Fruit fly (Drosophila melanogaster) whole organism, embryonic: Measurements from ENCODE around the gene Hr96.

ENCODE experiments used
- Aef1 ChIP-seq: fragments of 200-800 bp; sonication (Bioruptor generic); IDR thresholded peaks from 3 replicates; pipeline ENCODE4 v1.3.6; 2022; ENCODE audit warnings: missing biosample characterization, missing genetic modification characterization
- CG10462 ChIP-seq: fragments of 200-800 bp; sonication (Bioruptor generic); optimal IDR thresholded peaks from 2 replicates; lab custom pipeline; 2016; ENCODE audit warnings: missing biosample characterization, missing genetic modification characterization
- CG11093 ChIP-seq: fragments of 200-800 bp; sonication (Bioruptor generic); IDR thresholded peaks from 3 replicates; pipeline ENCODE4 v1.3.6; 2022; ENCODE audit warnings: missing biosample characterization, missing genetic modification characterization
- CG1233 ChIP-seq: fragments of 200-800 bp; sonication (Bioruptor generic); optimal IDR thresholded peaks from 4 replicates; lab custom pipeline; 2018; ENCODE audit warnings: missing biosample characterization, mild to moderate bottlenecking, missing genetic modification characterization
- CG13123 ChIP-seq: fragments of 200-800 bp; sonication (Bioruptor generic); optimal IDR thresholded peaks from 2 replicates; lab custom pipeline; 2016; ENCODE audit warnings: missing biosample characterization, missing genetic modification characterization
- CG13775 ChIP-seq: fragments of 200-800 bp; sonication (Bioruptor generic); optimal IDR thresholded peaks from 3 replicates; lab custom pipeline; 2017; ENCODE audit warnings: missing biosample characterization, mild to moderate bottlenecking, missing genetic modification characterization
- CG15601 ChIP-seq: fragments of 200-800 bp; sonication (Bioruptor generic); optimal IDR thresholded peaks from 3 replicates; lab custom pipeline; 2019; ENCODE audit warnings: missing biosample characterization, mild to moderate bottlenecking, missing genetic modification characterization, moderate library complexity
- CG2678 ChIP-seq: fragments of 200-800 bp; sonication (Bioruptor generic); optimal IDR thresholded peaks from 3 replicates; lab custom pipeline; 2019; ENCODE audit warnings: missing biosample characterization, mild to moderate bottlenecking, missing genetic modification characterization, moderate library complexity
- CG2712 ChIP-seq: fragments of 200-800 bp; optimal IDR thresholded peaks from 3 replicates; lab custom pipeline; 2019; ENCODE audit warnings: missing biosample characterization, mild to moderate bottlenecking, missing genetic modification characterization, moderate library complexity
- CG3407 ChIP-seq: fragments of 200-800 bp; sonication (Bioruptor generic); optimal IDR thresholded peaks from 2 replicates; lab custom pipeline; 2018; ENCODE audit warnings: missing biosample characterization, mild to moderate bottlenecking, missing genetic modification characterization
- CG34376 ChIP-seq: fragments of 200-800 bp; sonication (Bioruptor generic); optimal IDR thresholded peaks from 2 replicates; lab custom pipeline; 2018; ENCODE audit warnings: missing biosample characterization, mild to moderate bottlenecking, missing genetic modification characterization
- CG3847 ChIP-seq: fragments of 200-800 bp; sonication (Bioruptor generic); IDR thresholded peaks from 2 replicates; pipeline ENCODE4 v1.3.6; 2022; ENCODE audit warnings: missing biosample characterization, missing genetic modification characterization
- CG7556 ChIP-seq: fragments of 200-800 bp; sonication (Bioruptor generic); optimal IDR thresholded peaks from 2 replicates; lab custom pipeline; 2017; ENCODE audit warnings: missing biosample characterization, mild to moderate bottlenecking, missing genetic modification characterization
- Chrac-16 ChIP-seq: fragments of 200-800 bp; sonication (Bioruptor generic); optimal IDR thresholded peaks from 3 replicates; lab custom pipeline; 2016; ENCODE audit warnings: missing biosample characterization, missing genetic modification characterization
- D19B ChIP-seq: fragments of 200-800 bp; sonication (Bioruptor generic); optimal IDR thresholded peaks from 2 replicates; lab custom pipeline; 2017; ENCODE audit warnings: missing biosample characterization, mild to moderate bottlenecking, missing genetic modification characterization
- Drgx ChIP-seq: fragments of 200-800 bp; sonication (Bioruptor generic); IDR thresholded peaks from 2 replicates; pipeline ENCODE4 v1.3.6; 2022; ENCODE audit warnings: missing biosample characterization, missing genetic modification characterization
- E2f2 ChIP-seq: fragments of 200-800 bp; sonication (Bioruptor generic); IDR thresholded peaks from 2 replicates; pipeline ENCODE4 v1.3.6; 2022; ENCODE audit warnings: missing biosample characterization, missing genetic modification characterization
- Eip74EF ChIP-seq, 2 experiments: fragments of 200-800 bp in 1 of 2; fragments of >200 bp in 1 of 2; sonication (Bioruptor generic) in 1 of 2; optimal IDR thresholded peaks; 2 replicates each; lab custom pipeline; 2017 to 2019; ENCODE audit warnings: missing biosample characterization in 2 of 2, missing genetic modification characterization in 2 of 2, mild to moderate bottlenecking in 1 of 2, moderate library complexity in 1 of 2
- Ets65A ChIP-seq: fragments of 200-800 bp; sonication (Bioruptor generic); peaks from one replicate; lab custom pipeline; 2016; ENCODE audit warnings: missing biosample characterization, missing genetic modification characterization
- HHEX ChIP-seq: fragments of 200-800 bp; sonication (Bioruptor generic); optimal IDR thresholded peaks from 3 replicates; lab custom pipeline; 2017; ENCODE audit warnings: missing biosample characterization, mild to moderate bottlenecking, missing genetic modification characterization, missing genetic modification reagents
- Hsf ChIP-seq: fragments of 200-800 bp; sonication (Bioruptor generic); optimal IDR thresholded peaks from 3 replicates; lab custom pipeline; 2016; ENCODE audit warnings: missing biosample characterization, missing genetic modification characterization
- Lhr ChIP-seq: fragments of 200-800 bp; sonication (Bioruptor generic); optimal IDR thresholded peaks from 3 replicates; lab custom pipeline; 2017; ENCODE audit warnings: mild to moderate bottlenecking, missing biosample characterization, missing genetic modification reagents, missing genetic modification characterization
- Lim3 ChIP-seq: fragments of 200-800 bp; sonication (Bioruptor generic); IDR thresholded peaks from 2 replicates; pipeline ENCODE4 v1.3.6; 2022; ENCODE audit warnings: missing biosample characterization, missing genetic modification characterization
- NC2α ChIP-seq: fragments of 200-800 bp; sonication (Bioruptor generic); optimal IDR thresholded peaks from 2 replicates; lab custom pipeline; 2016; ENCODE audit warnings: missing biosample characterization, missing genetic modification characterization
- NC2β ChIP-seq: fragments of 200-800 bp; sonication (Bioruptor generic); optimal IDR thresholded peaks from 2 replicates; lab custom pipeline; 2016; ENCODE audit warnings: missing biosample characterization, missing genetic modification characterization
- Oli ChIP-seq: fragments of 200-800 bp; sonication (Bioruptor generic); optimal IDR thresholded peaks from 2 replicates; lab custom pipeline; 2018; ENCODE audit warnings: missing biosample characterization, mild to moderate bottlenecking, missing genetic modification characterization, moderate library complexity
- Six4 ChIP-seq: fragments of 200-800 bp; sonication (Bioruptor generic); optimal IDR thresholded peaks from 2 replicates; lab custom pipeline; 2016; ENCODE audit warnings: missing biosample characterization, missing genetic modification characterization
- cato ChIP-seq: fragments of 200-800 bp; sonication (Bioruptor generic); optimal IDR thresholded peaks from 2 replicates; lab custom pipeline; 2016; ENCODE audit warnings: missing biosample characterization, missing genetic modification characterization, borderline replicate concordance
- chif ChIP-seq, 2 experiments: fragments of 200-800 bp; sonication (Bioruptor generic); optimal IDR thresholded peaks; 3 replicates each; lab custom pipeline; 2016; ENCODE audit warnings: missing biosample characterization in 2 of 2, missing genetic modification characterization in 2 of 2
- emc ChIP-seq: fragments of 200-800 bp; sonication (Bioruptor generic); optimal IDR thresholded peaks from 2 replicates; lab custom pipeline; 2016; ENCODE audit warnings: missing biosample characterization, missing genetic modification characterization
- gro ChIP-seq: fragments of 200-800 bp; sonication (Bioruptor generic); optimal IDR thresholded peaks from 2 replicates; lab custom pipeline; 2016; ENCODE audit warnings: missing biosample characterization, missing genetic modification characterization
- gsb ChIP-seq: fragments of 200-800 bp; sonication (Bioruptor generic); IDR thresholded peaks from 2 replicates; pipeline ENCODE4 v1.3.6; 2022; ENCODE audit warnings: missing biosample characterization, missing genetic modification characterization
- gsb-n ChIP-seq: fragments of 200-800 bp; sonication (Bioruptor generic); optimal IDR thresholded peaks from 3 replicates; lab custom pipeline; 2018; ENCODE audit warnings: missing biosample characterization, mild to moderate bottlenecking, missing genetic modification characterization
- hbn ChIP-seq: fragments of 200-800 bp; sonication (Bioruptor generic); IDR thresholded peaks from 2 replicates; pipeline ENCODE4 v1.3.6; 2022; ENCODE audit warnings: missing biosample characterization, missing genetic modification characterization; ENCODE audit not compliant: partially characterized antibody
- hth ChIP-seq: fragments of >200 bp; optimal IDR thresholded peaks from 2 replicates; lab custom pipeline; 2017; ENCODE audit warnings: inconsistent platforms
- klu ChIP-seq: fragments of 200-800 bp; sonication (Bioruptor generic); IDR thresholded peaks from 2 replicates; pipeline ENCODE4 v1.3.6; 2022; ENCODE audit warnings: missing biosample characterization, missing genetic modification characterization
- otp ChIP-seq: fragments of 200-800 bp; sonication (Bioruptor generic); IDR thresholded peaks from 3 replicates; pipeline ENCODE4, ENCODE4 v1.3.6; 2022; ENCODE audit warnings: missing biosample characterization, missing genetic modification characterization
- p53 ChIP-seq: fragments of 200-800 bp; sonication (Bioruptor generic); optimal IDR thresholded peaks from 2 replicates; lab custom pipeline; 2016; ENCODE audit warnings: missing biosample characterization, missing genetic modification characterization
- pb ChIP-seq: fragments of 200-800 bp; sonication (Bioruptor generic); optimal IDR thresholded peaks from 3 replicates; lab custom pipeline; 2016; ENCODE audit warnings: missing biosample characterization, missing genetic modification characterization
- pum ChIP-seq: fragments of 200-800 bp; sonication (Bioruptor generic); optimal IDR thresholded peaks from 2 replicates; lab custom pipeline; 2016; ENCODE audit warnings: missing biosample characterization, missing genetic modification characterization
- sc ChIP-seq, 3 experiments: fragments of >200 bp in 2 of 3; fragments of 200-800 bp in 1 of 3; sonication (Bioruptor generic) in 1 of 3; optimal IDR thresholded peaks; 2 replicates in 2 of 3; 3 replicates in 1 of 3; lab custom pipeline; 2017; ENCODE audit warnings: mild to moderate bottlenecking in 1 of 3, missing biosample characterization in 1 of 3, missing genetic modification characterization in 1 of 3, missing genetic modification reagents in 1 of 3
- sisA ChIP-seq: fragments of 200-800 bp; sonication (Bioruptor generic); IDR thresholded peaks from 2 replicates; pipeline ENCODE4 v1.3.6; 2022; ENCODE audit warnings: missing biosample characterization, missing genetic modification characterization
- slbo ChIP-seq: fragments of 200-800 bp; sonication (Bioruptor generic); IDR thresholded peaks from 2 replicates; pipeline ENCODE4 v1.3.6; 2022; ENCODE audit warnings: missing biosample characterization, missing genetic modification characterization
- ssp ChIP-seq: fragments of 200-800 bp; sonication (Bioruptor generic); IDR thresholded peaks from 2 replicates; pipeline ENCODE4 v1.3.6; 2022; ENCODE audit warnings: missing biosample characterization, missing genetic modification characterization
- stwl ChIP-seq: fragments of 200-800 bp; sonication (Bioruptor generic); optimal IDR thresholded peaks from 3 replicates; lab custom pipeline; 2018; ENCODE audit warnings: missing biosample characterization, mild to moderate bottlenecking, missing genetic modification characterization, moderate library complexity
- tap ChIP-seq: fragments of 200-800 bp; optimal IDR thresholded peaks from 3 replicates; lab custom pipeline; 2019; ENCODE audit warnings: missing biosample characterization, mild to moderate bottlenecking, missing genetic modification characterization, moderate library complexity
- tll ChIP-seq, 2 experiments: fragments of 200-800 bp in 1 of 2; fragments of >200 bp in 1 of 2; sonication (Bioruptor generic) in 1 of 2; optimal IDR thresholded peaks; 2 replicates each; lab custom pipeline; 2017 to 2019; ENCODE audit warnings: missing biosample characterization in 2 of 2, missing genetic modification characterization in 2 of 2, mild to moderate bottlenecking in 1 of 2, moderate library complexity in 1 of 2
- tup ChIP-seq: fragments of 200-800 bp; sonication (Bioruptor generic); optimal IDR thresholded peaks from 2 replicates; lab custom pipeline; 2016; ENCODE audit warnings: missing biosample characterization, mild to moderate bottlenecking, missing genetic modification characterization, moderate library complexity
- tx ChIP-seq: fragments of 200-800 bp; sonication (Bioruptor generic); optimal IDR thresholded peaks from 2 replicates; lab custom pipeline; 2016; ENCODE audit warnings: missing biosample characterization, missing genetic modification characterization
- z ChIP-seq: fragments of 200-800 bp; sonication (Bioruptor generic); IDR thresholded peaks from 3 replicates; pipeline ENCODE4 v1.3.6; 2022; ENCODE audit warnings: missing biosample characterization, missing genetic modification characterization
- zfh2 ChIP-seq: fragments of 200-800 bp; sonication (Bioruptor generic); optimal IDR thresholded peaks from 2 replicates; lab custom pipeline; 2016; ENCODE audit warnings: missing biosample characterization, missing genetic modification characterization

Gene Hr96

dm6 chr3R:25044816-25045551 is 19.9 kb downstream of the Hr96 start, which contains the start of gene 5PtaseI (continued):
- TF ChIP-seq Hsf (GFP tag; lab: Kevin White, UChicago), result no peak
- TF ChIP-seq pb (GFP tag; lab: Kevin White, UChicago), result no peak
- no peak for TF ChIP-seq chif (GFP tag; optimal IDR thresholded peaks at IDR 0.05; lab: Kevin White, UChicago)
- TF ChIP-seq CG10462 (GFP tag; lab: Kevin White, UChicago), result no peak
- no peak for TF ChIP-seq Aef1 (GFP tag; lab: Robert Waterston, UW)
- TF ChIP-seq CG11093 (GFP tag; lab: Robert Waterston, UW), result no peak
- no peak for TF ChIP-seq tll (GFP tag; optimal IDR thresholded peaks at IDR 0.05; lab: Kevin White, UChicago)
- no peak for TF ChIP-seq hth (lab: Kevin White, UChicago)
- no peak for TF ChIP-seq sc (optimal IDR thresholded peaks at IDR 0.05; lab: Kevin White, UChicago)
- no peak for TF ChIP-seq sc (GFP tag; optimal IDR thresholded peaks at IDR 0.05; lab: Kevin White, UChicago)
- no peak for TF ChIP-seq gsb
- no peak for TF ChIP-seq CG3847 (GFP tag; lab: Robert Waterston, UW)
- TF ChIP-seq Eip74EF (GFP tag; optimal IDR thresholded peaks at IDR 0.05; lab: Kevin White, UChicago), result peak in 1 of 2 experiments; percentile 52
- no peak for TF ChIP-seq CG13775 (GFP tag; lab: Kevin White, UChicago)
- no peak for TF ChIP-seq Lim3 (GFP tag; lab: Robert Waterston, UW)
- TF ChIP-seq D19B (GFP tag; lab: Kevin White, UChicago), result no peak
- TF ChIP-seq pum (GFP tag; lab: Kevin White, UChicago), result no peak
- no peak for TF ChIP-seq CG13123
- no peak for TF ChIP-seq CG2678 (tag; lab: Kevin White, UChicago)
- no peak for TF ChIP-seq NC2β (GFP tag; lab: Kevin White, UChicago)
- no peak for TF ChIP-seq cato (GFP tag; lab: Kevin White, UChicago)
- TF ChIP-seq Chrac-16 (GFP tag; lab: Kevin White, UChicago), result no peak
- no peak for TF ChIP-seq otp (GFP tag; lab: Robert Waterston, UW)
- TF ChIP-seq CG7556 (GFP tag; lab: Kevin White, UChicago), result no peak
- no peak for TF ChIP-seq CG15601 (tag; lab: Kevin White, UChicago)
- no peak for TF ChIP-seq gro (GFP tag; lab: Kevin White, UChicago)
- peak; percentile 36 for TF ChIP-seq CG34376 (GFP tag; lab: Kevin White, UChicago)
- TF ChIP-seq Lhr (GFP tag; lab: Kevin White, UChicago), result no peak
- no peak for TF ChIP-seq klu (GFP tag; lab: Robert Waterston, UW)
- peak; percentile 58 for TF ChIP-seq Ets65A (GFP tag; lab: Kevin White, UChicago)
- TF ChIP-seq CG2712 (tag; lab: Kevin White, UChicago), result no peak
- TF ChIP-seq CG3407, result no peak
- no peak for TF ChIP-seq ssp (GFP tag; lab: Robert Waterston, UW)
- TF ChIP-seq p53 (GFP tag; lab: Kevin White, UChicago), result no peak
- TF ChIP-seq HHEX, result no peak
- no peak for TF ChIP-seq hbn (GFP tag; lab: Robert Waterston, UW)
- no peak for TF ChIP-seq Six4 (GFP tag; lab: Kevin White, UChicago)
- TF ChIP-seq sisA (GFP tag; lab: Robert Waterston, UW), result no peak
- TF ChIP-seq stwl (tag; lab: Kevin White, UChicago), result peak; percentile 51
- TF ChIP-seq tup (GFP tag; lab: Kevin White, UChicago), result no peak
- TF ChIP-seq tap (tag; lab: Kevin White, UChicago), result no peak
- TF ChIP-seq zfh2, result no peak
- no peak for TF ChIP-seq emc (GFP tag; lab: Kevin White, UChicago)
- no peak for TF ChIP-seq Oli (tag; lab: Kevin White, UChicago)
- TF ChIP-seq NC2α (GFP tag; lab: Kevin White, UChicago), result no peak
- TF ChIP-seq Drgx (GFP tag; lab: Robert Waterston, UW), result no peak
- TF ChIP-seq gsb-n (tag; lab: Kevin White, UChicago), result no peak
- no peak for TF ChIP-seq slbo (GFP tag; lab: Robert Waterston, UW)
- TF ChIP-seq z, result no peak
- TF ChIP-seq E2f2 (GFP tag; lab: Robert Waterston, UW), result peak; percentile 73
- TF ChIP-seq CG1233 (GFP tag; lab: Kevin White, UChicago), result no peak
- no peak for TF ChIP-seq tx
